Fruit fly (Drosophila melanogaster) whole organism, wandering third instar larva: Measurements from ENCODE around the gene CG17380.

ENCODE experiments used
- Abd-B ChIP-seq: fragments of >200 bp; optimal IDR thresholded peaks from 2 replicates; lab custom pipeline; 2017; ENCODE audit warnings: missing biosample characterization, missing genetic modification characterization
- CrebA ChIP-seq: fragments of 200-800 bp; sonication (Bioruptor generic); optimal IDR thresholded peaks from 2 replicates; lab custom pipeline; 2016; ENCODE audit warnings: missing biosample characterization, mild to moderate bottlenecking, missing genetic modification characterization, borderline replicate concordance
- Dif ChIP-seq: fragments of 200-275, 200-300 bp; sonication (Bioruptor generic); optimal IDR thresholded peaks from 2 replicates; lab custom pipeline; 2018; ENCODE audit warnings: missing biosample characterization, missing genetic modification characterization; ENCODE audit not compliant: partially characterized antibody
- GATAd ChIP-seq: sonication (Bioruptor generic); optimal IDR thresholded peaks from 2 replicates; lab custom pipeline; 2016; ENCODE audit warnings: missing biosample characterization, missing genetic modification characterization
- HLH106 ChIP-seq: fragments of 200-800 bp; optimal IDR thresholded peaks from 3 replicates; lab custom pipeline; 2019; ENCODE audit warnings: missing biosample characterization, mild to moderate bottlenecking, missing genetic modification characterization, moderate library complexity
- Hnf4 ChIP-seq: fragments of 200-800 bp; sonication (Bioruptor generic); optimal IDR thresholded peaks from 2 replicates; lab custom pipeline; 2016; ENCODE audit warnings: missing biosample characterization, mild to moderate bottlenecking, missing genetic modification characterization
- Hr83 ChIP-seq: fragments of 200-300 bp; sonication (Bioruptor generic); optimal IDR thresholded peaks from 2 replicates; lab custom pipeline; 2016; ENCODE audit warnings: missing biosample characterization, mild to moderate bottlenecking, missing genetic modification characterization, moderate library complexity; ENCODE audit not compliant: poor library complexity, severe bottlenecking
- Jra ChIP-seq: sonication (Bioruptor generic); optimal IDR thresholded peaks from 2 replicates; lab custom pipeline; 2016; ENCODE audit warnings: missing biosample characterization, missing genetic modification characterization
- Mio ChIP-seq: sonication (Bioruptor generic); optimal IDR thresholded peaks from 2 replicates; lab custom pipeline; 2016; ENCODE audit warnings: missing biosample characterization, missing genetic modification characterization
- Myc ChIP-seq: fragments of >200 bp; optimal IDR thresholded peaks from 2 replicates; lab custom pipeline; 2017
- N ChIP-seq: fragments of >200 bp; optimal IDR thresholded peaks from 2 replicates; lab custom pipeline; 2018; ENCODE audit warnings: missing biosample characterization, missing external identifiers, missing genetic modification characterization
- Sp1 ChIP-seq: fragments of 200-800 bp; sonication (Bioruptor generic); optimal IDR thresholded peaks from 3 replicates; lab custom pipeline; 2019; ENCODE audit warnings: missing biosample characterization, mild to moderate bottlenecking, missing genetic modification characterization, moderate library complexity
- Vsx2 ChIP-seq: fragments of 200-300, 225-300 bp; sonication (Bioruptor generic); optimal IDR thresholded peaks from 2 replicates; lab custom pipeline; 2018; ENCODE audit warnings: missing biosample characterization, missing genetic modification characterization; ENCODE audit not compliant: partially characterized antibody
- br ChIP-seq: fragments of 200-800 bp; sonication (Bioruptor generic); optimal IDR thresholded peaks from 2 replicates; lab custom pipeline; 2016; ENCODE audit warnings: missing biosample characterization, missing genetic modification characterization
- brk ChIP-seq: fragments of 200-800 bp; sonication (Bioruptor generic); optimal IDR thresholded peaks from 2 replicates; lab custom pipeline; 2016; ENCODE audit warnings: missing biosample characterization, mild to moderate bottlenecking, missing genetic modification characterization
- dl ChIP-seq, 2 experiments: fragments of 175-275, 200-275 bp in 1 of 2; fragments of 200-275 bp in 1 of 2; sonication (Bioruptor generic); optimal IDR thresholded peaks; lab custom pipeline; 2018; ENCODE audit warnings: mild to moderate bottlenecking in 2 of 2, missing biosample characterization in 2 of 2, missing genetic modification characterization in 2 of 2, moderate library complexity in 2 of 2; ENCODE audit not compliant: partially characterized antibody in 2 of 2, insufficient read depth in 1 of 2
- dmrt93B ChIP-seq: fragments of 200-800 bp; sonication (Bioruptor generic); optimal IDR thresholded peaks from 2 replicates; lab custom pipeline; 2018; ENCODE audit warnings: missing biosample characterization, mild to moderate bottlenecking, missing genetic modification characterization
- dsf ChIP-seq: sonication (Bioruptor generic); optimal IDR thresholded peaks from 2 replicates; lab custom pipeline; 2016; ENCODE audit warnings: missing biosample characterization, missing genetic modification characterization, borderline replicate concordance
- fru ChIP-seq: fragments of 200-800 bp; sonication (Bioruptor generic); optimal IDR thresholded peaks from 3 replicates; lab custom pipeline; 2016; ENCODE audit warnings: missing biosample characterization, mild to moderate bottlenecking, missing genetic modification characterization
- jim ChIP-seq: fragments of 175-275, 200-325 bp; sonication (Bioruptor generic); optimal IDR thresholded peaks from 2 replicates; lab custom pipeline; 2016; ENCODE audit warnings: missing biosample characterization, mild to moderate bottlenecking, missing genetic modification characterization
- lola ChIP-seq: fragments of >200 bp; optimal IDR thresholded peaks from 2 replicates; lab custom pipeline; 2017; ENCODE audit warnings: missing biosample characterization, missing genetic modification characterization
- pan ChIP-seq: fragments of >200 bp; optimal IDR thresholded peaks from 2 replicates; lab custom pipeline; 2017
- rgr ChIP-seq: fragments of 200-800 bp; sonication (Bioruptor generic); optimal IDR thresholded peaks from 3 replicates; lab custom pipeline; 2016; ENCODE audit warnings: missing biosample characterization, mild to moderate bottlenecking, missing genetic modification characterization
- sage ChIP-seq: fragments of 200-800 bp; sonication (Bioruptor generic); optimal IDR thresholded peaks from 2 replicates; lab custom pipeline; 2016; ENCODE audit warnings: missing biosample characterization, mild to moderate bottlenecking, missing genetic modification characterization
- sv ChIP-seq: fragments of 200-800 bp; sonication (Bioruptor generic); optimal IDR thresholded peaks from 3 replicates; lab custom pipeline; 2016; ENCODE audit warnings: missing biosample characterization, missing genetic modification characterization
- tai ChIP-seq: sonication (Bioruptor generic); optimal IDR thresholded peaks from 2 replicates; lab custom pipeline; 2016; ENCODE audit warnings: missing biosample characterization, missing genetic modification characterization
- usp ChIP-seq: fragments of >200 bp; optimal IDR thresholded peaks from 2 replicates; lab custom pipeline; 2017; ENCODE audit warnings: missing biosample characterization, missing genetic modification characterization
- woc ChIP-seq: sonication (Bioruptor generic); optimal IDR thresholded peaks from 2 replicates; lab custom pipeline; 2016; ENCODE audit warnings: missing biosample characterization, mild to moderate bottlenecking, missing genetic modification characterization

The CG17380 gene

DNA sequence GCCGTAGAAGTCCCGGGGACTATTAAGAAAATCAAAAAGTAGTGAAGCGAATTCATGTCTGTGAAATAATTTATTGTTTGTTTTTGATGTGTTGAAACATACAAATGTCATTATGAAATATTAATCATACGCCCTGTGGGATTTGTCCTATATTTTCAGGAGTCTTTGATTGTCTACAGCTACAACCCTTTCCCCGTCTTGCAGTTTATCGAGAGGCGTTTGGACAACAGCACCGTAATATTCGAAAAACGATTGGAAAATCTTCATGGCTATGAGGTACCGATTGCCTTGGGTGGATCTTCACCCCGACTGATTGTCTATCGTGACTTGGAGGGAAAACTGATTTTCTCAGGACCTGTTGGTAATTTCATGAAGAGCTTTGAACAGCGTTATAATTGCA is at the start of gene CG17380:
TSS of gene CG17380 (minus strand) at position 101 of the 400 bp plus-strand sequence.
- TF ChIP-seq Hnf4 (GFP tag; lab: Kevin White, UChicago) (no peak), dmrt93B (GFP tag; lab: Kevin White, UChicago) (no peak), dl (GFP tag; optimal IDR thresholded peaks at IDR 0.05; lab: Kevin White, UChicago; ENCODE audit: insufficient read depth in 1 of 2, partially characterized antibody in 2 of 2) (no peak), sv (GFP tag; lab: Kevin White, UChicago) (no peak), jim (no peak), Sp1 (GFP tag; lab: Kevin White, UChicago) (no peak), woc (GFP tag; lab: Kevin White, UChicago) (no peak), Jra (no peak), usp (GFP tag; lab: Kevin White, UChicago) (no peak), pan (no peak), Hr83 (GFP tag; lab: Kevin White, UChicago) (no peak), Vsx2 (GFP tag; lab: Kevin White, UChicago) (no peak), Abd-B (GFP tag; lab: Kevin White, UChicago) (no peak), dsf (GFP tag; lab: Kevin White, UChicago) (no peak), HLH106 (tag; lab: Kevin White, UChicago) (no peak), sage (GFP tag; lab: Kevin White, UChicago) (no peak), brk (GFP tag; lab: Kevin White, UChicago) (no peak), rgr (GFP tag; lab: Kevin White, UChicago) (no peak), lola (GFP tag; lab: Kevin White, UChicago) (no peak), br (GFP tag; lab: Kevin White, UChicago) (no peak)

DNA sequence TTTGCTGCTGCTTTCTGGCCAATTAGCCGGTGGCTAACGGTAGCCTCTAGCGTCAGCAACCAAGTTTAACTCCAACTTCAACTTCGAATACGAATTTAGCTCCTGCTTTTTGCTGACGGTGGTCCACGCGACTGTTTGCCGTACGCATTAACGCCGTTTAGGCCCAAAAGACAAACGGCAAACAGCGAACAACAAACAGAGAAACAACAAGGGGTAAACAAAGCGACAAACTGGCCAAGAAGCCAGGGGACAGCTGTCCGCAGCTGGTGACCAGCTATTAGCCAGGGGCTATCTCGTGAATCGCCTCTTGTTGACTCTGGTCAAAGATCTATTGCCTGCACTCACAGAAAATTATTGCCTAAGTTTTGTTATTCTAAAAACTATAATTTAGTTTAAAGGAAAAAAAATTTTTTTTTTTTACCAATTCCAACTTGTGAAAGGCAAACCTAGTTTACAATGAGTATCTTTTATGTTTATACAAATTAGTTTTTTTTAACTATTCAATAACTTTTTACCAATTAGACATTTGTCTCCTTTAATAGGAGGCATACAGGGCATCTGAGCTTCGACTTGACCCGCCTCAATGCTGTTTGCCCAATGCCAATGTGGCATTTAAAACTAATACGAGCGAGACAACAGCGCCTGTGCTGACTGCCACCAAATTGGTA is 41.9 kb upstream of the CG17380 start:
- TF ChIP-seq Jra (no peak), CrebA (GFP tag; lab: Kevin White, UChicago) (no peak), tai (GFP tag; lab: Kevin White, UChicago) (no peak), Abd-B (GFP tag; lab: Kevin White, UChicago) (no peak), GATAd (no peak)

- TF ChIP-seq sv (GFP tag; lab: Kevin White, UChicago) (no peak), dl (GFP tag; optimal IDR thresholded peaks at IDR 0.05; lab: Kevin White, UChicago; ENCODE audit: insufficient read depth in 1 of 2, partially characterized antibody in 2 of 2) (no peak), brk (GFP tag; lab: Kevin White, UChicago) (no peak), Hr83 (GFP tag; lab: Kevin White, UChicago) (no peak), lola (GFP tag; lab: Kevin White, UChicago) (no peak)
These were observed 34.8 kb upstream of the CG17380 start for dm6 chr3R:23438184-23438787.

DNA sequence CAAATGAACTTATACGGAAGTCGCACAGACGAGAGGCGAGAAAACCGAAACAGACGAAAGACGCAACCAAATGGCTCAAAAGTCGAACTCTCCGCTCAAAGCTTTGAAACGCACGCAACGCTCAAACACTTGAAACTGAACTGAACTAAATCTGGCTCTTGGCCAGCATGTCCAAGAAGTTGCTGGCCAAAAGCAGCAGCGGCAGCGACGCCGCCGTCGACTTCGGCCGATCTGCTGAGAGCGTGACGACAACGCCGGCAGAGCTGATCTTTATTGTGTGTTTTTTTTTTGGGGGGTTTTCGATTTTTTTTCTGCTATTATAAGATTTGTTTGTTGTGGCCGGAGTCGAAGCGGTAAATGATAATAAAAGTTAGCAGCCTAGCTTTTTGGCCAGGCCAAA is 27.8 kb upstream of the CG17380 start:
- TF ChIP-seq HLH106 (tag; lab: Kevin White, UChicago) (no peak), lola (GFP tag; lab: Kevin White, UChicago) (no peak), Hr83 (GFP tag; lab: Kevin White, UChicago) (no peak), woc (GFP tag; lab: Kevin White, UChicago) (no peak), fru (GFP tag; lab: Kevin White, UChicago) (no peak), N (no peak), Mio (GFP tag; lab: Kevin White, UChicago) (no peak), Dif (no peak), jim (no peak), Myc (lab: Kevin White, UChicago) (no peak), GATAd (no peak), CrebA (GFP tag; lab: Kevin White, UChicago) (no peak)

DNA sequence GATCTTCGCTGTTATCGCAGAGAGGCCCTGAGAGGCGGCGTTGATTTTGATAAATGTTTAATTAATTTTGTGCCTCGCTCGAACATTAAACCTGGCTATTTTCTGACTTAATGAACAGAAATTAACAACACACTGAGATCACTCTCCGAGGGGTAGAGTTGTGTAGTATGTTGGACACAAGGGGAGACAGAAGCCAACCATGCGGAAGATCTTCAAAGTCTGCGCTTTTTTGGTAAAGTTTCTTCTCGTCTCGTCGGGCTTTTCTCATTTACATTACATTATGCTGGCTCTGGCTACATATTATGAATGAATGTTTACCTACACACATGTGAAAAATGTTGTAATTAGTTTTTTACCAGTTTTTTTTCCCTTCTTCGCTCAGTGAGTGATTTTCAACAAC is 22.4 kb upstream of the CG17380 start, which contains the start of gene CG43694:
TSS of gene CG43694 (minus strand) at position 101 of the 400 bp plus-strand sequence.
- TF ChIP-seq lola (GFP tag; lab: Kevin White, UChicago) (no peak), Hnf4 (GFP tag; lab: Kevin White, UChicago) (no peak), Hr83 (GFP tag; lab: Kevin White, UChicago) (no peak), sage (GFP tag; lab: Kevin White, UChicago) (no peak), pan (no peak), Myc (lab: Kevin White, UChicago) (no peak), dsf (GFP tag; lab: Kevin White, UChicago) (no peak), dmrt93B (GFP tag; lab: Kevin White, UChicago) (no peak)
